Worm (Caenorhabditis elegans) whole organism, L4/young adult: ENCODE measurements around the gene C07A9.10.

Source experiments
- W03F9.2 ChIP-seq: fragments of 150-350 bp; optimal IDR thresholded peaks from 2 replicates; lab custom pipeline; 2014; ENCODE audit warnings: missing biosample characterization, missing genetic modification characterization
- him-1 ChIP-seq: sonication (generic microtip); optimal IDR thresholded peaks from 2 replicates; lab custom pipeline; 2016; ENCODE audit warnings: missing genotype, missing genetic modification reagents, missing genetic modification characterization, missing compliant biosample characterization

- TF ChIP-seq W03F9.2 (tag; lab: Kevin White, UChicago), result no peak
- peak; percentile 21 for TF ChIP-seq him-1 (tag; lab: Kevin White, UChicago)
These were observed 21.2 kb downstream of the C07A9.10 start for ce11 chrIII:9664484-9665221.
